Fruit fly (Drosophila melanogaster) whole organism: Measurements from ENCODE around the gene CG11893.

ENCODE experiments used
- Dll ChIP-seq: fragments of >200 bp; optimal IDR thresholded peaks from 2 replicates; lab custom pipeline; 2017
- EcR ChIP-seq, 2 experiments: fragments of >200 bp; optimal IDR thresholded peaks; 2 replicates each; lab custom pipeline; 2017; ENCODE audit warnings: missing biosample characterization in 2 of 2, missing genetic modification characterization in 2 of 2, missing genetic modification reagents in 2 of 2
- pan ChIP-seq: fragments of >200 bp; optimal IDR thresholded peaks from 2 replicates; lab custom pipeline; 2017
- psq ChIP-seq: fragments of >200 bp; optimal IDR thresholded peaks from 2 replicates; lab custom pipeline; 2017

dm6 chr3R:25297678-25298077 lies 8.0 kb downstream of the CG11893 start, which contains the start of gene CG31097:
- TF ChIP-seq psq (lab: Kevin White, UChicago) (no peak), EcR (GFP tag; optimal IDR thresholded peaks at IDR 0.05; lab: Kevin White, UChicago) (no peak), pan (lab: Kevin White, UChicago) (no peak), Dll (lab: Kevin White, UChicago) (no peak)
